Worm (Caenorhabditis elegans) whole organism, young adult: Measurements from ENCODE around the gene pgp-9.
A peak's percentile ranks its signal among the peaks of the same experiment; 100 is the strongest.

Experiments used
- B0261.1 ChIP-seq: sonication (generic microtip); optimal IDR thresholded peaks from 2 replicates; lab custom pipeline; 2016; ENCODE audit warnings: mild to moderate bottlenecking, missing genetic modification characterization, moderate library complexity, missing compliant biosample characterization
- F33H1.4 ChIP-seq: fragments of 200-800 bp; sonication (Bioruptor generic); IDR thresholded peaks from 2 replicates; pipeline ENCODE4 v1.3.6; 2022; ENCODE audit warnings: missing genetic modification reagents, missing genetic modification characterization, missing compliant biosample characterization
- F39B2.1 ChIP-seq: fragments of 200-800 bp; sonication (Bioruptor generic); IDR thresholded peaks from 2 replicates; pipeline ENCODE4 v1.3.6; 2022; ENCODE audit warnings: missing genetic modification reagents, missing genetic modification characterization, missing compliant biosample characterization
- Y79H2A.3 ChIP-seq: fragments of 200-800 bp; sonication (Bioruptor generic); conservative IDR thresholded peaks from 2 replicates; pipeline ENCODE4 v1.3.6; 2022; ENCODE audit warnings: missing genetic modification reagents, missing genetic modification characterization, missing compliant biosample characterization
- ZK185.1 ChIP-seq: sonication (generic microtip); optimal IDR thresholded peaks from 2 replicates; lab custom pipeline; 2016; ENCODE audit warnings: mild to moderate bottlenecking, missing genetic modification characterization, missing compliant biosample characterization; ENCODE audit not compliant: poor library complexity, severe bottlenecking
- attf-3 ChIP-seq: fragments of 200-800 bp; sonication (Bioruptor generic); conservative IDR thresholded peaks from 2 replicates; pipeline ENCODE4 v1.3.6; 2022; ENCODE audit warnings: missing genetic modification reagents, missing genetic modification characterization, missing compliant biosample characterization
- attf-6 ChIP-seq: fragments of 200-800 bp; sonication (Bioruptor generic); IDR thresholded peaks from 2 replicates; pipeline ENCODE4 v1.3.6; 2022; ENCODE audit warnings: missing genetic modification reagents, missing genetic modification characterization, missing compliant biosample characterization
- bed-1 ChIP-seq: fragments of 200-800 bp; sonication (Bioruptor generic); IDR thresholded peaks from 2 replicates; pipeline ENCODE4 v1.3.6; 2022; ENCODE audit warnings: missing genetic modification reagents, missing genetic modification characterization, missing compliant biosample characterization
- cebp-1 ChIP-seq, 2 experiments: fragments of 200-800 bp in 1 of 2; sonication (Bioruptor generic) in 1 of 2; sonication (generic microtip) in 1 of 2; IDR thresholded peaks in 1 of 2; optimal IDR thresholded peaks in 1 of 2; 2 replicates each; pipeline versions ENCODE4 v1.3.6 to Lab custom; 2017 to 2022; ENCODE audit warnings: missing compliant biosample characterization in 2 of 2, missing genetic modification characterization in 2 of 2, mild to moderate bottlenecking in 1 of 2, missing genetic modification reagents in 1 of 2, moderate library complexity in 1 of 2
- cebp-2 ChIP-seq: fragments of 200-800 bp; sonication (Bioruptor generic); IDR thresholded peaks from 2 replicates; pipeline ENCODE4 v1.3.6; 2022; ENCODE audit warnings: missing genetic modification characterization, missing compliant biosample characterization
- ceh-27 ChIP-seq: fragments of 200-800 bp; sonication (Bioruptor generic); optimal IDR thresholded peaks from 2 replicates; lab custom pipeline; 2018; ENCODE audit warnings: mild to moderate bottlenecking, missing genetic modification characterization, moderate library complexity, missing compliant biosample characterization
- ceh-40 ChIP-seq: fragments of 200-800 bp; sonication (Bioruptor generic); IDR thresholded peaks from 2 replicates; pipeline ENCODE4 v1.3.6; 2022; ENCODE audit warnings: missing genetic modification characterization, missing compliant biosample characterization
- ceh-58 ChIP-seq: fragments of 200-800 bp; sonication (Bioruptor generic); IDR thresholded peaks from 2 replicates; pipeline ENCODE4 v1.3.6; 2022; ENCODE audit warnings: missing genetic modification characterization, missing compliant biosample characterization
- dox-1 ChIP-seq: fragments of 200-800 bp; sonication (Bioruptor generic); IDR thresholded peaks from 2 replicates; pipeline ENCODE4 v1.3.6; 2022; ENCODE audit warnings: missing genetic modification reagents, missing genetic modification characterization, missing compliant biosample characterization
- dpl-1 ChIP-seq: fragments of 150-350 bp; optimal IDR thresholded peaks from 2 replicates; lab custom pipeline; 2014; ENCODE audit warnings: missing biosample characterization, missing genetic modification reagents, missing genetic modification characterization
- ekl-4 ChIP-seq: fragments of 200-800 bp; sonication (Bioruptor generic); IDR thresholded peaks from 2 replicates; pipeline ENCODE4 v1.3.6; 2022; ENCODE audit warnings: missing genetic modification reagents, missing genetic modification characterization, missing compliant biosample characterization
- gei-17 ChIP-seq: fragments of 200-800 bp; sonication (Bioruptor generic); optimal IDR thresholded peaks from 2 replicates; lab custom pipeline; 2018; ENCODE audit warnings: mild to moderate bottlenecking, missing genetic modification characterization, missing compliant biosample characterization
- lin-26 ChIP-seq: fragments of 200-800 bp; sonication (Bioruptor generic); IDR thresholded peaks from 2 replicates; pipeline ENCODE4 v1.3.6; 2022; ENCODE audit warnings: missing genetic modification reagents, missing genetic modification characterization, missing compliant biosample characterization
- lin-35 ChIP-seq, 3 experiments: fragments of 150-350 bp in 2 of 3; sonication (generic microtip) in 1 of 3; optimal IDR thresholded peaks; 2 replicates each; lab custom pipeline; 2014 to 2018; ENCODE audit warnings: missing biosample characterization in 3 of 3, missing genetic modification characterization in 3 of 3, missing genetic modification reagents in 3 of 3
- lin-54 ChIP-seq: fragments of 200-800 bp; sonication (Bioruptor generic); optimal IDR thresholded peaks from 2 replicates; lab custom pipeline; 2018; ENCODE audit warnings: mild to moderate bottlenecking, missing genetic modification characterization, missing compliant biosample characterization
- lsl-1 ChIP-seq: fragments of 200-800 bp; sonication (Bioruptor generic); optimal IDR thresholded peaks from 2 replicates; lab custom pipeline; 2018; ENCODE audit warnings: mild to moderate bottlenecking, missing genetic modification characterization, moderate library complexity, missing compliant biosample characterization
- nhr-80 ChIP-seq: sonication (generic microtip); optimal IDR thresholded peaks from 2 replicates; lab custom pipeline; 2016; ENCODE audit warnings: missing genetic modification characterization, missing compliant biosample characterization
- rec-8 ChIP-seq, 2 experiments: sonication (generic microtip); optimal IDR thresholded peaks; 2 replicates each; lab custom pipeline; 2016; ENCODE audit warnings: mild to moderate bottlenecking in 2 of 2, missing genetic modification characterization in 2 of 2, missing genetic modification reagents in 2 of 2, missing genotype in 2 of 2, missing biosample characterization in 1 of 2, missing compliant biosample characterization in 1 of 2, moderate library complexity in 1 of 2
- repo-1 ChIP-seq: sonication (generic microtip); optimal IDR thresholded peaks from 2 replicates; lab custom pipeline; 2017; ENCODE audit warnings: mild to moderate bottlenecking, missing genetic modification characterization, missing compliant biosample characterization
- rpc-1 ChIP-seq, 2 experiments: fragments of 150-350 bp in 1 of 2; sonication (generic microtip) in 1 of 2; optimal IDR thresholded peaks; 2 replicates each; lab custom pipeline; 2014 to 2018; ENCODE audit warnings: missing biosample characterization in 1 of 2, missing genetic modification characterization in 1 of 2, missing genetic modification reagents in 1 of 2, missing genotype in 1 of 2
- snpc-1.1 ChIP-seq: sonication (generic microtip); optimal IDR thresholded peaks from 2 replicates; lab custom pipeline; 2017; ENCODE audit warnings: missing genetic modification characterization, mild to moderate bottlenecking, missing compliant biosample characterization, antibody characterized with exemption, moderate library complexity, missing genotype, missing genetic modification reagents; ENCODE audit not compliant: insufficient read depth
- snpc-3.4 ChIP-seq: sonication (generic microtip); optimal IDR thresholded peaks from 2 replicates; lab custom pipeline; 2017; ENCODE audit warnings: missing genetic modification characterization, mild to moderate bottlenecking, missing compliant biosample characterization, antibody characterized with exemption, moderate library complexity, missing genotype, missing genetic modification reagents
- tbp1 ChIP-seq: fragments of 200-800 bp; sonication (Bioruptor generic); optimal IDR thresholded peaks from 2 replicates; lab custom pipeline; 2018; ENCODE audit warnings: mild to moderate bottlenecking, missing genetic modification characterization, missing compliant biosample characterization
- unc-130 ChIP-seq: sonication (generic microtip); optimal IDR thresholded peaks from 2 replicates; lab custom pipeline; 2016; ENCODE audit warnings: missing genetic modification reagents, missing genetic modification characterization, missing compliant biosample characterization
- ztf-26 ChIP-seq: sonication (generic microtip); optimal IDR thresholded peaks from 2 replicates; lab custom pipeline; 2017; ENCODE audit warnings: missing genetic modification characterization, missing compliant biosample characterization
- ztf-3 ChIP-seq: fragments of 200-800 bp; sonication (Bioruptor generic); optimal IDR thresholded peaks from 2 replicates; lab custom pipeline; 2018; ENCODE audit warnings: mild to moderate bottlenecking, missing genetic modification characterization, missing compliant biosample characterization
- ztf-6 ChIP-seq: fragments of 200-800 bp; sonication (Bioruptor generic); IDR thresholded peaks from 2 replicates; pipeline ENCODE4 v1.3.6; 2022; ENCODE audit warnings: missing genetic modification reagents, missing genetic modification characterization, missing compliant biosample characterization

The pgp-9 gene

DNA sequence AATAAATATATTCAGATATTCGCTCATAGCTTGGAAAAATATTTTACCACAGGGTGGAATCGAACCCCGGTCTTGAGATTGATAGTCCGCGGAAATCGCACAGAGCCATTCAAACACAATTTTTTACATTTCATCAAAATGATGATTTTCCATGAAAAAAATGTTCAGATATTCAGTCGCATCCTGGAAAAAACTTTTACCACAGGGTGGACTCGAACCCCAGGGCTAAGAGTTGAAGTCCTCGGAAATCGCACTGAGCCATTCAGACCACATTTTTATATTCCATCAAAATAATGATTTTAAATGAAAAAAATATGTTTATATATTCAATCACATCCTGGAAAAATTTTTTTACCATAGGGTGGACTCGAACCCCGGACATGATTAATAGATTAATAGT, 33.1 kb upstream of the pgp-9 start:
- TF ChIP-seq attf-3 (GFP tag; lab: Robert Waterston, UW) (no peak), attf-6 (GFP tag; lab: Robert Waterston, UW) (0 out of 2 replicates have a peak, but pooled peaks have one; percentile 38), F39B2.1 (GFP tag; lab: Robert Waterston, UW) (no peak), dox-1 (GFP tag; lab: Robert Waterston, UW) (no peak), dpl-1 (GFP tag; lab: Kevin White, UChicago) (no peak), ZK185.1 (no peak), ztf-6 (GFP tag; lab: Robert Waterston, UW) (no peak), gei-17 (GFP tag; lab: Kevin White, UChicago) (no peak), tbp1 (GFP tag; lab: Kevin White, UChicago) (peak; percentile 72), lin-54 (GFP tag; lab: Kevin White, UChicago) (no peak), ztf-26 (tag; lab: Kevin White, UChicago) (no peak), cebp-2 (GFP tag; lab: Robert Waterston, UW) (no peak), B0261.1 (tag; lab: Kevin White, UChicago) (peak; percentile 46), ceh-58 (GFP tag; lab: Robert Waterston, UW) (no peak), lin-26 (GFP tag; lab: Robert Waterston, UW) (peak; percentile 57; the same call in 1 of the 2 replicates), snpc-1.1 (no peak), Y79H2A.3 (GFP tag; lab: Robert Waterston, UW) (no peak), rpc-1 (optimal IDR thresholded peaks at IDR 0.05; lab: Kevin White, UChicago) (peak; percentile 13), rpc-1 (tag; optimal IDR thresholded peaks at IDR 0.05; lab: Kevin White, UChicago) (peak; percentile 67)
- TF ChIP-seq, all 124 proteins: peak for 5

DNA sequence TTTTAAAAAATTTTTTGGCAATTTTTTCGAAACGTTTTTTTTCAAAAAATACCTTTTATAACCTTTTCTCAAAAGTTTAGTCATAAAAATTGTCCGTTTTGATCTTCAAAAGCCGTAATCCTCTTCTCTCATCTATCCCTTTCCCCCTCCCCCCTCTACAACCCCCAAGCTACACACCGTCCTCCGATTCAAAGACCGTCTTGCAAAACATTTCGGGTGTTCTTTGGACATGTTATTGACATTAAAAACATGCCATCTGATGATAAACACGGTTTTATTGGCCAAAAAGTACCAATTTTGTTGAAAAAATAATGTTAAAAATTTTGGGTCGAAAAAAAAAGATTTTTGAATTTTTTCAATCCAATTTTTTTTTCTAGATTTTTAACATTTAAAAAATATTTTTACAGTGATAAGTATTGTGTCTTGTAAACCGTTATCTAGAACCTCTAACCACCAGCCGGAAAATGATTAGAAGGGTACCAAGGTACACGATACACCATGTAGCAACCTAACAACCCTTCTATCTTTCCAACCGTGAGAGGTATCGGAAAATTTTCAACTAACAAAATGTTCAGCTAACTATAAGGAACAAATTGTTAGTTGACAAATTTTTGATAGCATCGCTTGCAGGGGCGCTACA, 32.4 kb upstream of the pgp-9 start:
- TF ChIP-seq nhr-80 (peak; percentile 44), ztf-3 (GFP tag; lab: Kevin White, UChicago) (no peak)

DNA sequence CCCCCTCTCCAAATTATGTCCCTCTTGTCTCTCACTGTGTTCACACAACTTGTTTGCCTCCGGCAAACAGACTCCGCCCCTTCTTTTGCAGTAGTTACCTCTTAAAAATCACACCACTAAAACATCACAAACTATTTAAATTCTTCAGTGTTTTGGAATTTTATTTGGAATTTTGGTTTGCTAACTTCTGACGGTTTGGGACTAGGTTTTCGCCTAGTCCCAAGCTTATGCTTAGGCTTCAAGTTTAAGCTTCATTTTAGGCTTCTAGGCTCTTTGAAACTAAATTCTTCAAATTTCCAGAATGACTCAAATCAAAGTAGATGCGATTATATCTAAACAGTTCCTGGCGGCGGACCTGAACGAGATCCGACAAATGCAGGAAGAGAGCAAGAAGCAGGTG, 31.0 kb upstream of the pgp-9 start, which contains the start of gene fat-5:
TSS of gene fat-5 (plus strand) at position 301 of the 400 bp plus-strand sequence.
- no peak for TF ChIP-seq cebp-1 (GFP tag; IDR thresholded peaks at IDR 0.05; lab: Robert Waterston, UW)
- no peak for TF ChIP-seq cebp-1 (tag; optimal IDR thresholded peaks at IDR 0.05; lab: Kevin White, UChicago)
- no peak for TF ChIP-seq ceh-27
- no peak for TF ChIP-seq snpc-3.4
- no peak for TF ChIP-seq unc-130 (GFP tag; lab: Kevin White, UChicago)
- TF ChIP-seq rec-8 (tag; optimal IDR thresholded peaks at IDR 0.05; lab: Kevin White, UChicago), result no peak
- no peak for TF ChIP-seq lsl-1 (GFP tag; lab: Kevin White, UChicago)
- no peak for TF ChIP-seq lin-35 (GFP tag; optimal IDR thresholded peaks at IDR 0.05; lab: Kevin White, UChicago)
- no peak for TF ChIP-seq repo-1 (tag; lab: Kevin White, UChicago)
- no peak for TF ChIP-seq bed-1 (GFP tag; lab: Robert Waterston, UW)
- no peak for TF ChIP-seq ceh-58 (GFP tag; lab: Robert Waterston, UW)

DNA sequence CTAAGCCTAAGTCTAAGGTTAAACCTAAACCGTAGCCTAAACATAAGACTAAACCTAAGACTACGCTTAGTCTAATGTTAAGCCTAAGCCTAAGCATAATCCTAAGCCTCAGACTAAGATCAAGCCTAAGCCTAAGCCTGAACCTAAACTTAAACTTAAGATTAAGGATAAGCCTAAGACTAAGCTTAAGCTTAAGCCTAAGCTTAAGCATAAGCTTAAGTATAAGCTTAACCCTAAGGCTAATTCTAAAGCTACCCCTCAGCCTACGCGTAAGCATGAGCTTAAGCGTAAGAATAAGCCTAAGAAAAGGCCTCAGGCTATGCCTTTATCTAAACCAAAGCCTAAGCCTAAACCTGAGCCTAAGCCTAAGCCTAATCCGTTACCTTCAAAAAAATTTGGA, 27.4 kb upstream of the pgp-9 start:
- no peak for TF ChIP-seq ekl-4 (GFP tag; lab: Robert Waterston, UW)
- no peak for TF ChIP-seq ceh-40 (GFP tag; lab: Robert Waterston, UW)
- TF ChIP-seq F33H1.4, result no peak
- no peak for TF ChIP-seq nhr-80
